Fruit fly (Drosophila melanogaster): ENCODE data around the gene mei-41.

The mei-41 gene

DNA sequence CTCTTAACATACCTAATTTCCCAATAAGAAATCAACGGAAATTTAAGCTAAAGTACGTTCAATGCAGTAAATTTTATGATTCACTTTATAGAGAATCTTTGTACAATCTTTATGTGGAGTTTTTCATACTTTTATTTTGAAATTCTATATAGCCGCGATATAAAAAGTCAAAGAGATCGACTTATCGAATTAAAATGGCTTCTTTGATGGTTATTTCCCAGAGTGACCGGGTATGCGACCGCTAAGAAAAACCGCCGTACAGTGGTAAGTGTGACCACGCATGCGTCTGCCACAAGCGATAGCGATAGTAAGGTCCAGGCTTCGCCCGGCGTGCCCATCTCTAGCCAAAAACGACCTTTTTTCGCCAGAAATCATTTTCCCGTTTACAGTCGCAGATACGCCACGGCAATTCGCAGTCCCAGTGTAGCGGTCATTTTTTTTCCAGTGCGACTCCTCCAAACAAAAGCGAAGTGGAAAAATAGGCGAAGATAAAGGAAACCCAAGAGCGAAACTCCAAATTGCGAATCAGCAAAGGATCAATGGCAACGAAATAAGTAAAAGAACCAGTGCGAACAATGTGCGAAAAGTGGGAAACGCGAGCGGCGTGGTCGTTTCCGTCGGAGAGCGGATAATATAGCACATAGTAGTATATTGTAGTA lies 31.1 kb downstream of the mei-41 start, which contains the start of gene hang (continued):
- peak; percentile 72 for TF ChIP-seq inv (GFP tag; IDR thresholded peaks at IDR 0.05; ENCODE audit: partially characterized antibody)
- TF ChIP-seq CG17186 (GFP tag; optimal IDR thresholded peaks at IDR 0.05), result peak; percentile 56
- TF ChIP-seq nerfin-1 (tag; optimal IDR thresholded peaks at IDR 0.05), result no peak
- peak; percentile 89 for TF ChIP-seq CG6791 (GFP tag; IDR thresholded peaks at IDR 0.05; ENCODE audit: partially characterized antibody)
- peak; percentile 57 for TF ChIP-seq sob (GFP tag; IDR thresholded peaks at IDR 0.05)
- peak; percentile 32 for TF ChIP-seq CG2678 (tag; optimal IDR thresholded peaks at IDR 0.05)
- peak; percentile 22 for TF ChIP-seq CG8924 (tag; optimal IDR thresholded peaks at IDR 0.05)
- TF ChIP-seq Chrac-16 (GFP tag; optimal IDR thresholded peaks at IDR 0.05), result no peak
- peak; percentile 49 for TF ChIP-seq CG2120 (GFP tag; optimal IDR thresholded peaks at IDR 0.05)
- TF ChIP-seq Dll (GFP tag; IDR thresholded peaks at IDR 0.05; ENCODE audit: partially characterized antibody), result peak; percentile 66; the same call in 3 of the 4 replicates
- TF ChIP-seq CG14050 (GFP tag; IDR thresholded peaks at IDR 0.05), result no peak
- TF ChIP-seq CG13123 (GFP tag; optimal IDR thresholded peaks at IDR 0.05), result no peak
- TF ChIP-seq ranshi (GFP tag; IDR thresholded peaks at IDR 0.05), result 0 out of 2 replicates have a peak, but pooled peaks have one; percentile 4
- TF ChIP-seq CG34422 (GFP tag; IDR thresholded peaks at IDR 0.05), result 0 out of 3 replicates have a peak, but pooled peaks have one; percentile 41
- TF ChIP-seq org-1 (GFP tag; optimal IDR thresholded peaks at IDR 0.05), result peak; percentile 2
- no peak for TF ChIP-seq run (tag; optimal IDR thresholded peaks at IDR 0.05)
- TF ChIP-seq CG6765 (GFP tag; optimal IDR thresholded peaks at IDR 0.05), result peak; percentile 64
- TF ChIP-seq CG12391 (tag; optimal IDR thresholded peaks at IDR 0.05), result peak; percentile 7
- peak; percentile 96 for TF ChIP-seq Med (GFP tag)
- TF ChIP-seq CG10979 (tag; optimal IDR thresholded peaks at IDR 0.05), result peak; percentile 24
- peak; percentile 22 for TF ChIP-seq ERR (GFP tag; optimal IDR thresholded peaks at IDR 0.05)
- TF ChIP-seq ab (GFP tag; optimal IDR thresholded peaks at IDR 0.05), result no peak
- peak; percentile 37 for TF ChIP-seq trem (tag; optimal IDR thresholded peaks at IDR 0.05)
- peak; percentile 66 for TF ChIP-seq NFAT (GFP tag; IDR thresholded peaks at IDR 0.05)
- TF ChIP-seq CG2712 (tag; optimal IDR thresholded peaks at IDR 0.05), result no peak
- peak; percentile 67 for TF ChIP-seq nom (GFP tag; optimal IDR thresholded peaks at IDR 0.05)
- TF ChIP-seq CG3407 (GFP tag; optimal IDR thresholded peaks at IDR 0.05), result peak; percentile 24
- TF ChIP-seq chm (GFP tag; IDR thresholded peaks at IDR 0.05), result peak; percentile 77
- TF ChIP-seq CG2199 (GFP tag; IDR thresholded peaks at IDR 0.05), result 0 out of 3 replicates have a peak, but pooled peaks have one; percentile 28
- peak in 1 of 2 experiments; percentile 12 for TF ChIP-seq Hr78 (GFP tag; optimal IDR thresholded peaks at IDR 0.05)
- no peak for TF ChIP-seq Hmx (GFP tag; optimal IDR thresholded peaks at IDR 0.05)
- TF ChIP-seq E2f2 (GFP tag; IDR thresholded peaks at IDR 0.05), result peak; percentile 71
- TF ChIP-seq CG16813 (GFP tag; IDR thresholded peaks at IDR 0.05; ENCODE audit: partially characterized antibody), result peak; percentile 76
- peak; percentile 18 for TF ChIP-seq D19A (tag; optimal IDR thresholded peaks at IDR 0.05)
- TF ChIP-seq CG8290 (GFP tag; optimal IDR thresholded peaks at IDR 0.05), result peak; percentile 29
- TF ChIP-seq CG8290 (tag; optimal IDR thresholded peaks at IDR 0.05), result peak in 1 of 2 experiments; percentile 80
- peak; percentile 39 for TF ChIP-seq CG4282 (GFP tag; optimal IDR thresholded peaks at IDR 0.05)
- TF ChIP-seq Spps (tag; optimal IDR thresholded peaks at IDR 0.05), result no peak
- TF ChIP-seq pan (optimal IDR thresholded peaks at IDR 0.05), result no peak
- TF ChIP-seq pan (GFP tag; optimal IDR thresholded peaks at IDR 0.05 in 1 of 2, IDR thresholded peaks at IDR 0.05 in 1 of 2), result no peak
- TF ChIP-seq knrl (GFP tag; IDR thresholded peaks at IDR 0.05; ENCODE audit: partially characterized antibody), result peak; percentile 80
- TF ChIP-seq Doc3 (GFP tag; IDR thresholded peaks at IDR 0.05; ENCODE audit: partially characterized antibody), result peak; percentile 43; the same call in 1 of the 3 replicates
- no peak for TF ChIP-seq ssp (GFP tag; IDR thresholded peaks at IDR 0.05)
- TF ChIP-seq CG16779 (GFP tag; IDR thresholded peaks at IDR 0.05), result 0 out of 2 replicates have a peak, but pooled peaks have one; percentile 49
- TF ChIP-seq CG1233 (GFP tag; optimal IDR thresholded peaks at IDR 0.05), result peak; percentile 18
- peak; percentile 87 for TF ChIP-seq CG42726 (GFP tag; IDR thresholded peaks at IDR 0.05; ENCODE audit: partially characterized antibody)
- TF ChIP-seq stwl (tag; optimal IDR thresholded peaks at IDR 0.05), result peak; percentile 31
- 0 out of 3 replicates have a peak, but pooled peaks have one; percentile 36 for TF ChIP-seq H15 (GFP tag; IDR thresholded peaks at IDR 0.05)
- peak; percentile 32 for TF ChIP-seq CG4617 (GFP tag; optimal IDR thresholded peaks at IDR 0.05; ENCODE audit: borderline replicate concordance)

Measured in whole organism, embryonic.